Fruit fly (Drosophila melanogaster): Measurements from ENCODE around the gene CG34140.

CG34140 gene

DNA sequence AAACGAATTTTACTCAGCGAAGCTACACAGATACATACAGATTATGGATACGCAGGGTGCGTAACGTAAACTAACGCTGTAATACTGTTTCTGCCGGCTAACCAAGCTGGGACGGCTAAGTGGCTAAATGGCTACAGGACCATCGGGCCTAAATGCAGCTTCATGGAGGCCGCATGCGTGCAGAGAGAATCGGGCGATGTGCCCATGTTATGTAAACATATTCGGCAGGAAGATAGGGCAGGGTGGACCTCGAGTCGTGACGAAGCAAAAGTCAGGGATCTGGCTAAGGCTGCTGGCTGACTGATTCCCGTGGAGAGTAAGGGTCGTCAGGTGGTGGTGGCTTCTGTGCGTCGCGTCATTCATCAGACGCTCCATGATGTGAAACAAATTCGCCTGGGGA lies 30.6 kb downstream of the CG34140 start (continued):
- peak; percentile 6 for TF ChIP-seq CG15514 (GFP tag; optimal IDR thresholded peaks at IDR 0.05)
- TF ChIP-seq CG8388 (GFP tag; optimal IDR thresholded peaks at IDR 0.05): no peak
- TF ChIP-seq BEAF-32 (GFP tag; optimal IDR thresholded peaks at IDR 0.05): no peak
- TF ChIP-seq CG9437 (GFP tag; optimal IDR thresholded peaks at IDR 0.05): peak; percentile 43
- no peak for TF ChIP-seq Oli (tag; optimal IDR thresholded peaks at IDR 0.05)
- no peak for TF ChIP-seq CG7271 (tag; optimal IDR thresholded peaks at IDR 0.05)
- TF ChIP-seq gce (GFP tag; IDR thresholded peaks at IDR 0.05): no peak

DNA sequence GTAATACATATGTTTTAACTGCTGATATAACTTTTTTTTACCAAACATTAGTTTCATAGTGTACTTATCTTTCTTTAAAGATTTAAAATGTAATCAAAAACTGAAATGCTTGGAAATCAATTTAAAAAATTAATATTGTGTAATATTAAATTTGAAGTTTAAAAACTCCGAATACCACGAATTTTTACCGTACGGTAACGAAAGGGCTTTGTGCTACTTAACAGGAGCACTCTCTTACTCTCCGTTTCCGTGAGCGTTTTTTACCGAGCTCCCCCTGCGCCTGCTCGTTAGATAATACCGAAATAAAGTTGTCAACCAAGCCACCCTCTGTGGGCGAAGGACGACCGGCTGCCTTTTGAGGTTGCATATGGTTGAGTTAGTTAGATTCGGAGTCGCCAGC lies 31.7 kb downstream of the CG34140 start, which contains the start of the genes Dic61B and p130CAS:
TSS of gene Dic61B (minus strand) at position 101 of the 400 bp plus-strand sequence.
TSS of gene p130CAS (plus strand) at position 396 of the 400 bp plus-strand sequence.
- TF ChIP-seq Deaf1 (tag; optimal IDR thresholded peaks at IDR 0.05) (peak; percentile 45), CG4820 (GFP tag; optimal IDR thresholded peaks at IDR 0.05) (no peak), fd3F (GFP tag; optimal IDR thresholded peaks at IDR 0.05) (no peak), Trl (optimal IDR thresholded peaks at IDR 0.05) (peak; percentile 14 to 19), Trl (GFP tag; optimal IDR thresholded peaks at IDR 0.05) (no peak), en (GFP tag; optimal IDR thresholded peaks at IDR 0.05) (no peak), ewg (GFP tag; optimal IDR thresholded peaks at IDR 0.05) (peak; percentile 67)

DNA sequence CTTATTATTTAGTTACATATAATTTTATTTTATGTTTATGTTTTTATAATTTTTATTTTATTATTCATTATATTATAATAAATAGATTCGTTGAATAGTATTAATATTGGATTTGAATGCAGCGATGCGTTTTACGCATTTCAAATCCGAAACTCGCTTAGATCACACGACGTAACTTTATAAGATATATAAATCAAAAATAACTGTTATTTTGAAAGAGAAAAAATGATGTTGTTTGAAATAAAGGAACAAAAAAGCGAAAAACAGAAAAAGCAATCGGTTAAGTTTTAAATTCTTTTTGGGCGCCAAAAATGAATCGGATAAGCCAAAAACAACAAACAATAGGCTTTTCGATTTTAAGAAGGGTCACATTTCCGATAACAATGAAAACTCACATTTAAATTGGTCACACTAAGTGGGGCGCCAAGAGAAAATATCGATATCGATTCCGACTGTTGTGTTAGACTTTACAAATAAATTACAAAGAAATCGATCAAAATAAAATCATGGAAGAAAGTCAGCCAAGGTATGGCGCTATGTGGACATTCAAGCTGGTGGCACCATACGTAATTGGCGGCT lies 38.1 kb downstream of the CG34140 start, which contains the start of gene CG6845:
TSS of gene CG6845 (plus strand) at position 436 of the 579 bp plus-strand sequence.
- TF ChIP-seq ham (GFP tag; IDR thresholded peaks at IDR 0.05) (no peak), CG13287 (GFP tag; IDR thresholded peaks at IDR 0.05; ENCODE audit: partially characterized antibody) (peak; percentile 93), Nf-YA (GFP tag; IDR thresholded peaks at IDR 0.05) (no peak), jumu (GFP tag; optimal IDR thresholded peaks at IDR 0.05) (no peak), tx (GFP tag; optimal IDR thresholded peaks at IDR 0.05) (no peak), CG5953 (GFP tag; IDR thresholded peaks at IDR 0.05) (no peak), Dip2 (GFP tag; IDR thresholded peaks at IDR 0.05) (no peak), CG6254 (GFP tag; optimal IDR thresholded peaks at IDR 0.05) (no peak), CG3847 (GFP tag; IDR thresholded peaks at IDR 0.05) (peak; percentile 37; the same call in 1 of the 2 replicates), CG8290 (GFP tag; optimal IDR thresholded peaks at IDR 0.05) (peak; percentile 91), CG8290 (tag; optimal IDR thresholded peaks at IDR 0.05) (peak in 1 of 2 experiments; percentile 25), CG13894 (tag; optimal IDR thresholded peaks at IDR 0.05) (peak; percentile 25), trh (GFP tag; optimal IDR thresholded peaks at IDR 0.05) (no peak), sens (GFP tag) (no peak), cad (GFP tag; optimal IDR thresholded peaks at IDR 0.05) (no peak), Meics (GFP tag; optimal IDR thresholded peaks at IDR 0.05) (no peak), CG34224 (GFP tag; IDR thresholded peaks at IDR 0.05; ENCODE audit: partially characterized antibody) (peak; percentile 93), Pdp1 (GFP tag; optimal IDR thresholded peaks at IDR 0.05) (no peak), ato (GFP tag; IDR thresholded peaks at IDR 0.05; ENCODE audit: partially characterized antibody) (peak; percentile 86), Fer1 (GFP tag; optimal IDR thresholded peaks at IDR 0.05) (peak; percentile 20), Hey (tag; optimal IDR thresholded peaks at IDR 0.05) (no peak), bowl (GFP tag; IDR thresholded peaks at IDR 0.05) (no peak), CG12769 (tag; optimal IDR thresholded peaks at IDR 0.05) (no peak), lab (GFP tag; optimal IDR thresholded peaks at IDR 0.05) (no peak), Fer2 (tag; optimal IDR thresholded peaks at IDR 0.05) (no peak), Stat92E (GFP tag; optimal IDR thresholded peaks at IDR 0.05) (peak in 1 of 3 experiments; percentile 8), HmgZ (tag; optimal IDR thresholded peaks at IDR 0.05) (peak; percentile 56), Mad (GFP tag; optimal IDR thresholded peaks at IDR 0.05) (no peak), CG12391 (tag; optimal IDR thresholded peaks at IDR 0.05) (peak; percentile 5), Dref (GFP tag; IDR thresholded peaks at IDR 0.05) (peak; percentile 95), BEAF-32 (GFP tag; optimal IDR thresholded peaks at IDR 0.05) (peak; percentile 62), CG6689 (GFP tag; IDR thresholded peaks at IDR 0.05) (no peak), CG18476 (GFP tag; optimal IDR thresholded peaks at IDR 0.05) (no peak), stwl (tag; optimal IDR thresholded peaks at IDR 0.05) (peak; percentile 98)

All from whole organism, embryonic.